Fruit fly (Drosophila melanogaster) ovary, adult (tissue): ENCODE results near the gene CG31635.

Experiments
- CG17801 ChIP-seq: fragments of 200-800 bp; optimal IDR thresholded peaks from 2 replicates; lab custom pipeline; 2019; ENCODE audit warnings: missing biosample characterization, mild to moderate bottlenecking, missing genetic modification characterization, moderate library complexity; ENCODE audit not compliant: partially characterized antibody

Gene CG31635

DNA sequence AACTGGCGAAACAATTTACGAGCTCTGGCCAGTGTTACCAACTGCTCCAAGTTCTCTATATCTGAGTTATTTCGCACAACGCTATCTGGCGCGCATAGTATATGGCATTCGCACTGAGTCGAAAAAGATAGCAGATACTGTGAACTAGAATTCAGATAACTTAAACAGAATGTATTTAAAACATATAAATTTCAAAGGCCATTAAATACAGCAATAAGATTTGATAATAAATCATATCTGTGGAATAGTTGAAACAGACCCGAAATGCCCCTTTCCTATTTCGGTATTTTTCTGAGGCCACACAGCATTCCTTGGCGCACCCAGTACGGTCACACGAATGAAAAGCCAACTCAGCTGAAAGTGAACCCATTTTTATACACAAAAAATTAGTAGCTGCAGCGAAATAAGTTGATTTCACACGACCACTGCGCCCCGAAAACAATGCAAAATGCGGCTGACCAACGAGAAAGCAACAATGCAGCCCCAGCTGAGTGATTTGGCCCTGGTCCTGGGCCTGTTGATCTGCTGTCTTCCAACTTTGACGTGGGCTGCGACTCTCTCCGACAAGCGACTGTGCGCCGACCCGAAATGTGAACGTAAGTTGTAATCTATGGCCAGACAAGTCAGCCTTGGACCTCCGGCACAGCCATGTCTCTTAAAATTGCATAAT is at the start of gene CG31635, which contains the start of gene Tango1:
TSS of gene CG31635 (minus strand) at position 30 of the 670 bp plus-strand sequence.
TSS of gene Tango1 (plus strand) at position 304 of the 670 bp plus-strand sequence.
- no peak for TF ChIP-seq CG17801 (GFP tag; lab: Kevin White, UChicago)

DNA sequence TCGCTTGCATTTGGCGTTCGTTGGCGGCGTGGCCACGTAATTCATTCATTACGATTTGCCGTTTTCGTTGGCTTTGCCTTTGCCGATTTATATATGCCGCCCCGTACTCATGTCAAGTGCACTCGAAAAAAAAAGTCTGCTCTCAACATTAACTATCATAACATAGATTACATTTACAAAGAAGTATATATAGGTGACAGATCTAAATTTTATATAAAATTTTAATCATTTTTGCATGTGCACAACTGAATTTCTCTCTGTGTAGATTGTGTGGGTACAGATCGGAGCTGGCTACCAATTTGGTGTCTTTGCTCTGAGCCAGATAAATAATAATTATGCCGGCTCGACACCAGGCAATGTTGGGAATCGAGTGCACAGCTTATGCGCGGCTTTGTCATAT is 49.5 kb upstream of the CG31635 start:
- no peak for TF ChIP-seq CG17801 (GFP tag; lab: Kevin White, UChicago)

DNA sequence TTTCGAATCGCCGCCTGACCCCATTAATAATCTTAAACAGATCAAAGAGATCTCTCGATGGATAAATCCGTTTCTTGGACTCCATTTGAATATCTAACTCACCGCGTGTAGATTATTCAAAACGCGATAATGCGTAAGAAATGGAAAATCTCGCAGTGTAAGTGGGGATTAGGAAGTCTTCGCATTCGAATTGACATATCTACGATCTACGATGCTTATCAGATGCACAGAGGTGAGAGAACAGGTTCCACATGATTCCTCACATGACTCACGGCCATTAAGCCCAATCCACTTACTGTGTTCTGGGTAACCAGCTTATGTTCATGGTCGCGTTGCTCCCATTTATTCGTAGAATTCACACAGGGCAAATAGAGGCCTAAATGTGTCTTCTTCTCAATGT is 47.3 kb upstream of the CG31635 start:
- no peak for TF ChIP-seq CG17801 (GFP tag; lab: Kevin White, UChicago)

DNA sequence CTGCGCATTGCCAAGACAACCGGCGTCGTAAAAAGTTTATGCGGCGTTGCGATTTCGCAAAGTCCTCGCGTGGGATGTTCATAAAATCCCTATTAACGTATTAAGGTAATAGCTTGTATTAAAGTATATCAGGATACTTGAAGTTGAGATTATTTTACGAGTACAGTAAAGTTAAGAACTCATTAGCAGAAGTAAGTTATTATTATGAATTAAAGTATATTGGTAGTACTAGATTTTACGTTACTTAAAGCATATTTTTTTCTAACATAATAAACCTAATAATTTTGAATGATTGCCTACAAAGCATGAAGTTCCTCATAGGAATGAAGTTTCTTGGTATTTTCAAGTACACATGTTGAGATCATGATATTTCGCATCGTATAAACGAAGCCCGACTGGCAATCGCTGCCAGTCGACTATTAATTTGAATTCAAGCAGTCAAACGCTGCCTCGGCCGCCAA is 44.9 kb upstream of the CG31635 start:
- no peak for TF ChIP-seq CG17801 (GFP tag; lab: Kevin White, UChicago)

DNA sequence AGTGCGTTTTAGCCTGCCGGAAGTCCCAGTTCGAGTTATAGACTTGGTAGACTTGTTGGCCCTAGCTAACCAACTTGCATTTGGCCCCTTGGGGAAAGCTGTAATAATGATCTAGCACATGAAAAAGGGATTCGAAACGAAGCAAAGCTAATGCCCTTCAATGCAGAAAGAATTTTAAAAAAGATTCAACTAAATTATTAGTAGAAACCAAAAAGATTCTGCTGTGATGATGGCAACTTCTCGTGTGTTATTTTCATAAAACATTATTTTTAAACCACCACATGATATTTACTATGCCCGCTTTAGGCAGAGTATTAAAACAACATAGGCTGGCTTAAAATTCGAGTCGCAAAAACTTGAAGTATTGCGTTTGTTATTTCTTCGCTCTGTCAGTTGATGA is 43.1 kb upstream of the CG31635 start:
- TF ChIP-seq CG17801 (GFP tag; lab: Kevin White, UChicago), result no peak

DNA sequence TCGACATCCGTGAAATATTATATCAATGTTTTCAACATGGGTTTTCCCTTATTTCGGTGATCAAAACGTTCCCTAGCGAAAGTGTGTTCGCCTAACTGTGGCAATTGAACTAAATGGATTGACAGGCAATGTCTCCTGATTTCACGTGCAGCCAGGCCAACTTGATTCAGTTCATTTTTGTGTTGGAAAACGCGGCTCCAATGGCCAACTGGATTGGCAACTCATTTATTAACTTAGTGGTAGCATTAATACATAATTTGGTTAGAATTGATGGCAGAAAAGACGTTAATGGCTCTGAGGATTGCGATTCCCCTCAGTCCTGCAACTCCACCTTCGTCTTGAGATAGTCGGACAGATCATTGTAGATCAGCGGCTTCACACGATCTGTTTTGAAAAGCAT is 37.7 kb upstream of the CG31635 start, which contains the start of gene CG11327:
TSS of gene CG11327 (minus strand) at position 101 of the 400 bp plus-strand sequence.
- TF ChIP-seq CG17801 (GFP tag; lab: Kevin White, UChicago), result no peak

DNA sequence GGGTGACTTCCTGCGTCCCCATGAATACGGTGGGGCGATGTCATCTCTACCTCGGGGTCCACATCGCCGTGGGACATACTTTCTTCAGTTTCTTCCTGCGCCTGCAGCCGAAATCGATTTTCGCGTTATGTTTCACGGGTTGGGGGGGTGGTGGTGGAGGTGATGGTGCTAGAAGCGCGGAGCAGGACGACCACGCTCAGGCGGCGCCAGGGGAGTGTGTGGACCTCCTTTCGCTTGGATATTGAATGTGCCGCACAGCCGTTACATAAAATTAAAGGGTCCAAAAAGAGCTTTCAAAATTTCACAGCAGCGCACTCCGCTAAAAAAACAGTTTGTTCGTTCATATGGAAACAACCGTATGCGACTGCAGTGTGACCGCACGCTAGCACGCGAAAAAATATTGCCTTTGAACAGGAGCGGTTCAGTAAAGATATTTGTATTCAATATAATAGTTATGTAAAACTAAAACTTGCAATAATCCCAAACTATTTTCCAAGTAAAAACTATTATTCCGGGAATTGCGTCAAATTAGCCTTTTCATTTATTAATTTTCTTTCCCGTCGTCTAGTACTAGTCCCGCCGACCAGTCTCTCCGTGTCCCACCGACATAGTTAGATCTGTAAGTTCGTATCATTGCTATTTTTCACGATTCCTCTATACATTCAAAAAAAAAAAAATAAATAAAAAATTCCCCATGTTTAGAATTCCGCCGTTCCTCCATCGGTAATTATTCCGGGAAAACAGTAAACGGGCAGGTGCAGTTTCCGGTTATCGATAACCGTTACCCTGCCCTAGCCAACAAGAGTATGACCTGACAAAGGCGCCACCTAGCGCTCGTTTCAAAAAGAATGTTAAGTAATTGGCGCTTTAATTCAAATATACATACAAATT is 35.3 kb upstream of the CG31635 start, which contains the start of gene Nhe3:
TSS of gene Nhe3 (minus strand) at position 373 of the 891 bp plus-strand sequence.
- TF ChIP-seq CG17801 (GFP tag; lab: Kevin White, UChicago), result peak; percentile 70

DNA sequence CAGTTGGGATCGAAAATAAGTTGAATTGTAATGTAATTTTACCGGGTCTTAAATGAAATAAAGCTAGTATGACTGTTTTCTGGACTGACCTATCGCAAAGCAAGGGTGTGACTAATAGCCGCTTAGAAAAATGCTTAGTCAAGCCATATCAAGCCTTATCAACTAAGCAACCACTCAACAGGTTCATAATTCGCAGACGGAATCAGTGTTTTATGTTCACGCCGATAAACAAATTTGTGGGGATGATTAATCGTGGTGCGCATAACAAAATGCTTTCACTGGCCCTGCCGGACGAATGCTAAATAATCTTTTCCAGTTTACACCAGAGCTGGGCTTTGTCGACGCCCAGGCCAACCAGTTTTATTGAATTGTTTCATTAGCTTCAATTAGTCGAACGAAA is 34.0 kb upstream of the CG31635 start:
- TF ChIP-seq CG17801 (GFP tag; lab: Kevin White, UChicago), result no peak

DNA sequence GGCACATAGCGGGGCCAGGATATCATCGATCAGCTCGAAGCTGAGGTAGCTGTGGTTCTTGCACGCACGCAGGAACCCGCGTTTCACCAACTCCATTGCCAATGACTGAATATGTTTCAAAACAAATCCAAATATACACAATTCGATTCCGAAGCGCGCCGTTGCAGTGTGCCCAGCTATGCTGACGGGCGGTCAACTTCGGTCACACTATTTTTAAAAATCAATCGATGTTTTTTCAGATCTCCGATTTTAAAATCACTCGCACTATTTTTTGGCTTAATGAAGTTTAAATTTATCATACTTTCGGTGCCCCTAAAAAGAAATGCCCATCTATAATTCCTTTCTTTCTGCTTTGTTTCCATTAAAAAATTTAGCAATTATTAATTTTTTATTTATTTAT is 28.5 kb upstream of the CG31635 start, which contains the start of gene Nse1:
TSS of gene Nse1 (minus strand) at position 173 of the 400 bp plus-strand sequence.
- TF ChIP-seq CG17801 (GFP tag; lab: Kevin White, UChicago), result no peak

DNA sequence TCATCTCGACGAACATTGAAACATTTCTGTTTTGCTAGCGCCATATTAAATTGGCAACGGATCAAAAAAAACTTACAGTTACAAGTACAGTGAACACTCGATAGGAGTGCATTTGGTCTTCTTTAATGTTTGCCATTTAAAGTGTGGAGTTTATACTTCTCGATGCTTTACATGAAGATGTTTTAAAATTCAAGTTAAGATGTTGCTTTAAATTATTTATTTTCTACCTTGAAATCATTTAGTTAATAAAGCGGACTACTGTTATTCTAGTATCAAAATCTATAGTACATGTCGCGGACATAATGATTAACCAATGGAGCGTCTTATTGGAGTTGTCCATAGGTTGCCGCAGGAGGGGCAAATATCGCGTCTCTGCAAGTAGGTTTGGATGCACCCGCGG is 27.6 kb upstream of the CG31635 start, which contains the start of gene cort:
TSS of gene cort (minus strand) at position 101 of the 400 bp plus-strand sequence.
- TF ChIP-seq CG17801 (GFP tag; lab: Kevin White, UChicago), result peak; percentile 3

DNA sequence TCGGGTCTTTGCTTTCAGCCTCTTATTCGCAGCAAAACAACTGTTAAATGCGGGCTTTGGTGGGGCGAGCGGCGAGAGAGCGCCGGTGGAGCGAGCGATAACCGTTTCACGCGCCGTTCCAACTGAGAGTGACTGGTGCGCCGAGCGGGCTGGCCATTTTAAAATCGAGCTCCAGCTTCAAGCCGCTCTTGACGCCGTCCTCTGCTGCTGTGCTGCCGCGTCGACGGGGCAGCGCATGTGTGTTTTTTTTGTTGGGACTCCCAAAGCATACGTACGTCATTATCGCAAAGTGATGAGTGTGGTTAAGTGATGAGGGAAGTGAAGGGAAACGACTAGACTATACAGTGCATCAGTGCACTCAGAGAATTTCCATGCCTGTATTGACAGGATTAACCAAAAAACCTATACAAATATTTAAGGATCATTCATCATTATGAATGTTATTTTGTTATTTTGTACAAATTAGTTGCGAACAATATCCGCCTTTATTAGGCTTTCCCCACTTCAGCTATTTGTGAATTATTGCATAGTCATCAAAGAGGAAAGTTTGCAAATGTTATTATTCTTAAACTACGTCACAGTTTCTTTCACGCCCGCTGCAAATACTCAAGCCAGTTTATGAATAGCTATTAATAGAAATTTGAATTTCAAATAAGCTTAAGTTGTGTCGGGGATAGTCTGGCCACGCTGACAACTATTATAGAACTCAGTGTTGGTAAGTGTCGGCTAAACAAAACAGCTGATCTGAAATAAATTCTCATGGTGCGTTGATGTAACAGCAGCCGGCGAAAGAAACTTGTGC is 24.5 kb upstream of the CG31635 start, which contains the start of gene Spn27A:
TSS of gene Spn27A (minus strand) at position 137 of the 802 bp plus-strand sequence.
- peak; percentile 76 for TF ChIP-seq CG17801 (GFP tag; lab: Kevin White, UChicago)

DNA sequence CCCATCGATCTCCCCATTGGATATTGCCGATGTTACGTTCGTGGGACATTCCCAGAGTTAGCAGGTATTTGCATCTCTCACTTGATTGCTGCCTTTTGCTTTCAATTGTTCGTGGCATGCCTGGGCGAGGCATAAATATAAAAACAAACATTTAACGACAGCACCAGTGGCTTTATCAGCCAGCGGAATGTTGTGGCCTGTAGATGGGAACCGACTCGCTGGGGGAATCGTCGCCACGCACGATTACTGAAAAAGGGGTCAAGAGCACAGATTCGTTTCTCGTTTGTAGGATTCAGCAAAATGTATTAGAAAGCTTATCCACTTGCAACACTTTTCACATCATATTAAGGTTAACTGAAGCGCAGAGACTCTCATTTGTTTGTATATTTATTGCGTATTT is 22.5 kb upstream of the CG31635 start:
- no peak for TF ChIP-seq CG17801 (GFP tag; lab: Kevin White, UChicago)

DNA sequence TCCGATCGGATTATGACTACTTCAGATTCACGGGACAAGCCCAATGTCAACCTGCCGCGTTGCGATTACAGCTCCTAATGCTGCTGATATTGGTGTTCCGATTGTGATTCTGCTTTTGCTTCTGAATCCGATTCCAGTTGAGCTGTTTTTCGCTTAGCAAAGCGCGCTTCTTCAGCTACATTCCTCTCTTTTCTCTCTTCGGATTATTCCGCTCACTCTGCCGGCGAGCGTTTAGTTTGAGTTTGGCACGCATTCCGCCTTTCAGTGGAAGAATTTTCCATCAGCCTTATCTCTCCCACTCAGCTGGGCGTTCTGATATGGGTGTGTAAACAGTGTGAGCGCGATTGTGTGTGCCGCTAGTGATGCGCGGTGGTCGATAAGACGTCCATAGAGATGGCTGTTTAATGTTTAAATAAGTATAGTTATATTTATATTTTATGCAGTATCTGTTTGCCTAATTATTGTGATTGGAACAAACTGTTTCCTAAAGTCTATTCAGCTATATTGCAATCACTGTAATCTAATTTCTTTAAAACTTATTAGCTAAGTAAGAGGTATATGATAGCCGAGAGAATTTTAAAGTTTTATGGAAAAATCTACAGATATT is 18.9 kb upstream of the CG31635 start, which contains the start of gene Galt:
TSS of gene Galt (minus strand) at position 315 of the 607 bp plus-strand sequence.
- TF ChIP-seq CG17801 (GFP tag; lab: Kevin White, UChicago), result peak; percentile 39
